Worm (Caenorhabditis elegans): ENCODE data around the gene K09F6.15.

K09F6.15 gene

ce11 chrII:2277418-2277817 is at the start of gene K09F6.15:
Gene K09F6.15 (minus strand): TSS chrII:2277518.
- TF ChIP-seq F13C5.2 (tag; optimal IDR thresholded peaks at IDR 0.05) (no peak), flt-1 (GFP tag; IDR thresholded peaks at IDR 0.05) (no peak), hmbx-1 (tag; optimal IDR thresholded peaks at IDR 0.05) (no peak), hnd-1 (tag; optimal IDR thresholded peaks at IDR 0.05) (no peak)

- TF ChIP-seq ets-7 (tag; optimal IDR thresholded peaks at IDR 0.05): no peak
- TF ChIP-seq hnd-1 (tag; optimal IDR thresholded peaks at IDR 0.05): no peak
- no peak for TF ChIP-seq flt-1 (GFP tag; IDR thresholded peaks at IDR 0.05)
- no peak for TF ChIP-seq tra-4 (tag; optimal IDR thresholded peaks at IDR 0.05)
- no peak for TF ChIP-seq ceh-13 (GFP tag; optimal IDR thresholded peaks at IDR 0.05)
Observed at ce11 chrII:2324956-2325355, 47.6 kb upstream of the K09F6.15 start, which contains the start of gene ZK1240.11. Gene ZK1240.11 (plus strand): TSS chrII:2325256.

ce11 chrII:2322857-2323518 is 45.7 kb upstream of the K09F6.15 start, which contains the start of the genes ZK1240.6 and ZK1240.2:
Gene ZK1240.6 (minus strand): TSS chrII:2322907.
Gene ZK1240.2 (plus strand): TSS chrII:2323376.
- TF ChIP-seq ceh-36 (tag; optimal IDR thresholded peaks at IDR 0.05) (no peak), ceh-13 (GFP tag; optimal IDR thresholded peaks at IDR 0.05) (no peak), tbx-11 (GFP tag; IDR thresholded peaks at IDR 0.05) (no peak), hnd-1 (tag; optimal IDR thresholded peaks at IDR 0.05) (no peak), F13C5.2 (tag; optimal IDR thresholded peaks at IDR 0.05) (no peak), aly-1 (tag; optimal IDR thresholded peaks at IDR 0.05) (no peak), hmg-4 (GFP tag; optimal IDR thresholded peaks at IDR 0.05) (no peak), ets-7 (tag; optimal IDR thresholded peaks at IDR 0.05) (no peak), flt-1 (GFP tag; IDR thresholded peaks at IDR 0.05) (no peak), pes-1 (GFP tag; IDR thresholded peaks at IDR 0.05) (no peak)

ce11 chrII:2320097-2320496 is 42.8 kb upstream of the K09F6.15 start, which contains the start of gene ZK1240.3:
Gene ZK1240.3 (plus strand): TSS chrII:2320334.
- TF ChIP-seq ama-1 (optimal IDR thresholded peaks at IDR 0.05) (no peak), tbx-11 (GFP tag; IDR thresholded peaks at IDR 0.05) (no peak), tra-4 (tag; optimal IDR thresholded peaks at IDR 0.05) (no peak), aly-1 (tag; optimal IDR thresholded peaks at IDR 0.05) (no peak), hmg-4 (GFP tag; optimal IDR thresholded peaks at IDR 0.05) (no peak), sea-1 (GFP tag; conservative IDR thresholded peaks at IDR 0.05) (no peak), F13C5.2 (tag; optimal IDR thresholded peaks at IDR 0.05) (no peak), B0310.2 (tag; optimal IDR thresholded peaks at IDR 0.05) (no peak), hmbx-1 (tag; optimal IDR thresholded peaks at IDR 0.05) (no peak), flt-1 (GFP tag; IDR thresholded peaks at IDR 0.05) (no peak), tbx-37 (GFP tag; conservative IDR thresholded peaks at IDR 0.05) (no peak), scrt-1 (GFP tag; IDR thresholded peaks at IDR 0.05) (no peak), ets-7 (tag; optimal IDR thresholded peaks at IDR 0.05) (no peak), ceh-36 (tag; optimal IDR thresholded peaks at IDR 0.05) (no peak), pes-1 (GFP tag; IDR thresholded peaks at IDR 0.05) (no peak), hnd-1 (tag; optimal IDR thresholded peaks at IDR 0.05) (no peak)

ce11 chrII:2317883-2318357 is 40.6 kb upstream of the K09F6.15 start, which contains the start of the genes ZK1240.5 and ZK1240.9:
Gene ZK1240.5 (minus strand): TSS chrII:2317933.
Gene ZK1240.9 (plus strand): TSS chrII:2318189.
- no peak for TF ChIP-seq tbx-37 (GFP tag; conservative IDR thresholded peaks at IDR 0.05)
- TF ChIP-seq aly-1 (tag; optimal IDR thresholded peaks at IDR 0.05): no peak
- TF ChIP-seq sea-1 (GFP tag; conservative IDR thresholded peaks at IDR 0.05): no peak
- TF ChIP-seq ceh-36 (tag; optimal IDR thresholded peaks at IDR 0.05): no peak
- no peak for TF ChIP-seq B0310.2 (tag; optimal IDR thresholded peaks at IDR 0.05)
- no peak for TF ChIP-seq tra-4 (tag; optimal IDR thresholded peaks at IDR 0.05)
- TF ChIP-seq scrt-1 (GFP tag; IDR thresholded peaks at IDR 0.05): no peak
- no peak for TF ChIP-seq hmbx-1 (tag; optimal IDR thresholded peaks at IDR 0.05)
- no peak for TF ChIP-seq F13C5.2 (tag; optimal IDR thresholded peaks at IDR 0.05)
- TF ChIP-seq ama-1 (optimal IDR thresholded peaks at IDR 0.05): no peak
- TF ChIP-seq pes-1 (GFP tag; IDR thresholded peaks at IDR 0.05): no peak
- no peak for TF ChIP-seq hmg-4 (GFP tag; optimal IDR thresholded peaks at IDR 0.05)
- TF ChIP-seq flt-1 (GFP tag; IDR thresholded peaks at IDR 0.05): no peak
- no peak for TF ChIP-seq ets-7 (tag; optimal IDR thresholded peaks at IDR 0.05)
- no peak for TF ChIP-seq tbx-11 (GFP tag; IDR thresholded peaks at IDR 0.05)
- no peak for TF ChIP-seq hnd-1 (tag; optimal IDR thresholded peaks at IDR 0.05)
- no peak for TF ChIP-seq ceh-13 (GFP tag; optimal IDR thresholded peaks at IDR 0.05)

- TF ChIP-seq B0310.2 (tag; optimal IDR thresholded peaks at IDR 0.05): no peak
- no peak for TF ChIP-seq aly-1 (tag; optimal IDR thresholded peaks at IDR 0.05)
- no peak for TF ChIP-seq sea-1 (GFP tag; conservative IDR thresholded peaks at IDR 0.05)
- TF ChIP-seq tbx-37 (GFP tag; conservative IDR thresholded peaks at IDR 0.05): no peak
- no peak for TF ChIP-seq pes-1 (GFP tag; IDR thresholded peaks at IDR 0.05)
- TF ChIP-seq ets-7 (tag; optimal IDR thresholded peaks at IDR 0.05): no peak
- no peak for TF ChIP-seq tra-4 (tag; optimal IDR thresholded peaks at IDR 0.05)
- TF ChIP-seq hmg-4 (GFP tag; optimal IDR thresholded peaks at IDR 0.05): no peak
- no peak for TF ChIP-seq ceh-36 (tag; optimal IDR thresholded peaks at IDR 0.05)
- TF ChIP-seq flt-1 (GFP tag; IDR thresholded peaks at IDR 0.05): no peak
- no peak for TF ChIP-seq ceh-13 (GFP tag; optimal IDR thresholded peaks at IDR 0.05)
- no peak for TF ChIP-seq F13C5.2 (tag; optimal IDR thresholded peaks at IDR 0.05)
- no peak for TF ChIP-seq ama-1 (optimal IDR thresholded peaks at IDR 0.05)
- no peak for TF ChIP-seq hnd-1 (tag; optimal IDR thresholded peaks at IDR 0.05)
- no peak for TF ChIP-seq scrt-1 (GFP tag; IDR thresholded peaks at IDR 0.05)
- TF ChIP-seq hmbx-1 (tag; optimal IDR thresholded peaks at IDR 0.05): no peak
Observed at ce11 chrII:2312747-2313146, 35.4 kb upstream of the K09F6.15 start, which contains the start of the genes trim-21 and B0281.1. Gene trim-21 (minus strand): TSS chrII:2312847. Gene B0281.1 (plus strand): TSS chrII:2313067.

- TF ChIP-seq ets-7 (tag; optimal IDR thresholded peaks at IDR 0.05) (no peak), pes-1 (GFP tag; IDR thresholded peaks at IDR 0.05) (no peak), ceh-13 (GFP tag; optimal IDR thresholded peaks at IDR 0.05) (no peak), tra-4 (tag; optimal IDR thresholded peaks at IDR 0.05) (no peak), hmbx-1 (tag; optimal IDR thresholded peaks at IDR 0.05) (no peak), scrt-1 (GFP tag; IDR thresholded peaks at IDR 0.05) (no peak), hnd-1 (tag; optimal IDR thresholded peaks at IDR 0.05) (no peak), B0310.2 (tag; optimal IDR thresholded peaks at IDR 0.05) (no peak), hmg-4 (GFP tag; optimal IDR thresholded peaks at IDR 0.05) (no peak), flt-1 (GFP tag; IDR thresholded peaks at IDR 0.05) (no peak), aly-1 (tag; optimal IDR thresholded peaks at IDR 0.05) (no peak), F13C5.2 (tag; optimal IDR thresholded peaks at IDR 0.05) (no peak), ceh-36 (tag; optimal IDR thresholded peaks at IDR 0.05) (no peak), tbx-37 (GFP tag; conservative IDR thresholded peaks at IDR 0.05) (no peak), tbx-11 (GFP tag; IDR thresholded peaks at IDR 0.05) (no peak), ama-1 (optimal IDR thresholded peaks at IDR 0.05) (no peak), sea-1 (GFP tag; conservative IDR thresholded peaks at IDR 0.05) (no peak)
Observed at ce11 chrII:2306741-2307140, 29.4 kb upstream of the K09F6.15 start, which contains the start of gene B0281.3. Gene B0281.3 (plus strand): TSS chrII:2307041.

Measured in whole organism, early embryonic.